Fruit fly (Drosophila melanogaster): ENCODE results near the gene CG13907.
A peak's percentile ranks its signal among the peaks of the same experiment; 100 is the strongest.

CG13907 gene

DNA sequence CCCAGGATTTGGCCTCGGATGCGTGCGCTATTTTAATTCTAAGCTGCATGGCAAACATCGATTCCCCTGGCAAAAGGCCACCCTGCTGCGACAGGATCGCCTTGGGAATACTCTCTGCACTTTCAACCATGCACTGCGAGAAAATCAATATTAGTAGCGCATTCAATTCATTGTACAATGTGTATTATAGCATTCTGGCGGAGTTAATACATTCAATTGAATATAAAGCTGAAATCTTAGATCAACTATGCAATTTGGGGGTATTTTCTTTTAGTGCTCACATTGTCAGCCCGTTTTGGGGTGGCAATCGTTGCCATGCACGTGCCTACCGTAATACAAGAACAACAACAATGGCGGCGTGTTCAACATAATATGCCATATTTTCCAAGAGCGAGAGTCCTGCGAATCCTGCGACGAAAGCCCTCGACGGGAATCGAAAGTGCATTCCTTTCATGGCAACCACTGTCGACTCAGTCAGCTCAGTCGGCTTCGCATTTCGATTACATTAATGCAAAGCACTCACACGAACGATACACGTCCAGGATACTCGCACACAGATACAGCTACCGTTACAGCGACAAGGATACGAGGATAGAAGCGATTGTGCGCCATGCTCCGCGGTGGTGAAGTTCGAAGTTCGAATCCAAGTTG lies 26.0 kb upstream of the CG13907 start (continued):
- TF ChIP-seq ro (GFP tag; IDR thresholded peaks at IDR 0.05) (no peak), tio (GFP tag; optimal IDR thresholded peaks at IDR 0.05) (no peak), CG7928 (GFP tag; optimal IDR thresholded peaks at IDR 0.05) (no peak), TFAM (GFP tag; optimal IDR thresholded peaks at IDR 0.05) (no peak), Camta (GFP tag; optimal IDR thresholded peaks at IDR 0.05) (no peak), CG13775 (GFP tag; optimal IDR thresholded peaks at IDR 0.05) (peak; percentile 14), bsh (GFP tag; optimal IDR thresholded peaks at IDR 0.05) (peak in 1 of 2 experiments; percentile 74), ttk (GFP tag; IDR thresholded peaks at IDR 0.05) (no peak), eve (GFP tag; optimal IDR thresholded peaks at IDR 0.05) (no peak), en (GFP tag; optimal IDR thresholded peaks at IDR 0.05) (no peak), sd (tag; optimal IDR thresholded peaks at IDR 0.05) (no peak), lov (optimal IDR thresholded peaks at IDR 0.05) (no peak), lov (GFP tag; IDR thresholded peaks at IDR 0.05) (no peak), so (GFP tag; IDR thresholded peaks at IDR 0.05) (0 out of 3 replicates have a peak, but pooled peaks have one; percentile 16), CG34422 (GFP tag; IDR thresholded peaks at IDR 0.05) (0 out of 3 replicates have a peak, but pooled peaks have one; percentile 50), CrebB (tag; optimal IDR thresholded peaks at IDR 0.05) (no peak), CG13296 (GFP tag; optimal IDR thresholded peaks at IDR 0.05) (no peak), CG10565 (GFP tag; optimal IDR thresholded peaks at IDR 0.05) (no peak), CG3407 (GFP tag; optimal IDR thresholded peaks at IDR 0.05) (peak; percentile 9), Dp (GFP tag; optimal IDR thresholded peaks at IDR 0.05) (no peak), CG8944 (GFP tag; optimal IDR thresholded peaks at IDR 0.05) (no peak), CG10462 (GFP tag; optimal IDR thresholded peaks at IDR 0.05) (no peak), Ets97D (GFP tag; optimal IDR thresholded peaks at IDR 0.05) (no peak), Side (GFP tag; optimal IDR thresholded peaks at IDR 0.05) (no peak), CG7357 (GFP tag; IDR thresholded peaks at IDR 0.05) (no peak), Hr51 (GFP tag; optimal IDR thresholded peaks at IDR 0.05) (peak in 1 of 2 experiments; percentile 27), aop (GFP tag; IDR thresholded peaks at IDR 0.05) (peak; percentile 32; the same call in 1 of the 2 replicates), CG14667 (GFP tag; IDR thresholded peaks at IDR 0.05) (no peak), Abd-B (GFP tag; optimal IDR thresholded peaks at IDR 0.05) (no peak), crp (GFP tag; optimal IDR thresholded peaks at IDR 0.05) (no peak), psq (GFP tag; optimal IDR thresholded peaks at IDR 0.05) (no peak), CG18599 (GFP tag; optimal IDR thresholded peaks at IDR 0.05) (peak; percentile 40), Lpt (GFP tag; optimal IDR thresholded peaks at IDR 0.05) (no peak), CG12236 (GFP tag; optimal IDR thresholded peaks at IDR 0.05) (no peak), Aef1 (GFP tag; IDR thresholded peaks at IDR 0.05) (no peak), Deaf1 (tag; optimal IDR thresholded peaks at IDR 0.05) (no peak), ap (GFP tag; IDR thresholded peaks at IDR 0.05) (no peak), CG15696 (tag; optimal IDR thresholded peaks at IDR 0.05) (no peak), Sry-β (GFP tag; optimal IDR thresholded peaks at IDR 0.05) (no peak), CG12071 (GFP tag; optimal IDR thresholded peaks at IDR 0.05) (no peak), usp (GFP tag; optimal IDR thresholded peaks at IDR 0.05) (no peak), Taf1 (GFP tag; IDR thresholded peaks at IDR 0.05) (no peak), sens-2 (GFP tag; IDR thresholded peaks at IDR 0.05) (no peak), CG16815 (GFP tag; optimal IDR thresholded peaks at IDR 0.05) (peak; percentile 24), slbo (GFP tag; IDR thresholded peaks at IDR 0.05) (no peak), CG4707 (GFP tag; optimal IDR thresholded peaks at IDR 0.05) (no peak), CG8765 (GFP tag; IDR thresholded peaks at IDR 0.05) (no peak), Bgb (GFP tag; IDR thresholded peaks at IDR 0.05; ENCODE audit: partially characterized antibody) (no peak), btn (GFP tag; optimal IDR thresholded peaks at IDR 0.05) (no peak), CG8359 (GFP tag; optimal IDR thresholded peaks at IDR 0.05; ENCODE audit: borderline replicate concordance) (no peak), CG1529 (GFP tag; optimal IDR thresholded peaks at IDR 0.05) (no peak)
